Fruit fly (Drosophila melanogaster) S2 (cell line): Measurements from ENCODE around the gene Schip1.
A peak's percentile ranks its signal among the peaks of the same experiment; 100 is the strongest.

ENCODE experiments used
- CG8478 ChIP-seq: fragments of >200 bp; optimal IDR thresholded peaks from 2 replicates; lab custom pipeline; 2018
- CTCF ChIP-seq, 2 experiments: fragments of >200 bp; optimal IDR thresholded peaks; 2 replicates each; lab custom pipeline; 2018

Gene Schip1

DNA sequence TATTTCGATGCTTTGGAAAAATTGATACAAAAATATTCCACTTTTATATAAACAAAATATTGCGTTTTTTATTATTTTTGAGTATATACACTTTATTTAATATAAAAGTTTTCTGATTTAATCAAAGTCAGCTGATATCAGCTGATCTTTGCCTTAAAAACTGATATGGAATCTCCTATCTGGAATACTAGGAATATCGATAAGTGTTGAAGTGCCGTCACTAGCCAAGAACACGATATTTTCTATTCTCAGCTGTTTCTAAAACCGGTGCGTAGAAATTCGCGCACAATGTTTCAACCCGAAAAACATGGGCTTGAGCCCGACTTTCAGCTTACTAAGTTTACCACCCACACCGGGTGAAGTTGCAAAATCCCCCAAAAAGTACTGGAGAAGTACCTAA is 11.6 kb upstream of the Schip1 start, which contains the start of gene Sps2:
Sps2 (plus strand) TSS at position 124 of the 400 bp plus-strand sequence.
- TF ChIP-seq CTCF (optimal IDR thresholded peaks at IDR 0.05; lab: Kevin White, UChicago) (no peak), CG8478 (lab: Kevin White, UChicago) (no peak)

- no peak for TF ChIP-seq CTCF (optimal IDR thresholded peaks at IDR 0.05; lab: Kevin White, UChicago)
- no peak for TF ChIP-seq CG8478 (lab: Kevin White, UChicago)
Observed at dm6 chr2L:10341405-10341804, 10.5 kb upstream of the Schip1 start, which contains the start of gene CG31715. CG31715 (plus strand) TSS chr2L:10341616.

dm6 chr2L:10339841-10340240 is 8.9 kb upstream of the Schip1 start:
- TF ChIP-seq CG8478 (lab: Kevin White, UChicago) = no peak
- TF ChIP-seq CTCF (optimal IDR thresholded peaks at IDR 0.05; lab: Kevin White, UChicago) = no peak

DNA sequence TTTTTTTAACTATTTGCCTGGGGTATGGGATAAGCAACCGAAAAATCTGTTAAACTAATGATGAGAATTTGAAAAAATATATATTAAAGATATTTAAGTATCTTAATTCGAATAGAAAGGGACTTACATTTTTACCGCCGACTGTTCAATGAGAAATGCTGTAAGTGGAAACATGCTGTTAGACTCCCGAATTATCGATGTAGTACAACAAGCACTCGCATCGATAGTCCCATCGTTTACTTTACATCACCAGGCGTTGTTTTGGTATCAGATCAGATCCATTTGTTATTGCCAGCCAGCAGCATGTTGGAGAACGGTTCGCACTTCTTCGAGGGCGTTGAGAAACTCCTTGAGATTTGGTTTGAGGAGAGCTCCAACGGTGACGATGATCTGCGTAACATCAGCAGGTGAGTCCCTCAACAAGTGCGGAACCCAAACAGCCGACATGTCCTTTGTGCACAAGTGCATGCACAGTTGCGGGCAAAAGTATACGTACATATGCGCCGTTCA is 8.4 kb upstream of the Schip1 start, which contains the start of gene SamDC:
SamDC (plus strand) TSS at position 246 of the 510 bp plus-strand sequence.
- TF ChIP-seq CG8478 (lab: Kevin White, UChicago) (no peak), CTCF (optimal IDR thresholded peaks at IDR 0.05; lab: Kevin White, UChicago) (peak in 1 of 2 experiments; percentile 15)

DNA sequence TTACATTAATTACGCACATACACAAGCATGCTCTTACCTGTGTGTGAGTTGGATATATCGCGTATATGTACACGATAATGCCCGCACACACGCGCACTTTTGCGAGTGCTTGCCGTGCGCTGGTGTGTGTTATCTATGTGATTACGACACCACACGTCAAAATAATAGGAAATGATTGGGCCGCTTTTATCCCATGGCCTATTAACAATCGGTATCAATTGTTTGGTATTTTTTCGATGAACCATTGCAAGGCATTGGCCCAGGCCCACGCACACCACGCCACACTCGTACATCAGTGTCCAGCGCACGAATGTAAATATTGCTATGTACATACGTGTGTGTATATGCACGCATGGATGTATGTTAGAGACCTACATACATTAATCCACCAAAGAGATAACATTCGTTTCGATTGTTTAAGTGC is 4.0 kb upstream of the Schip1 start:
- TF ChIP-seq CG8478 (lab: Kevin White, UChicago) (no peak), CTCF (optimal IDR thresholded peaks at IDR 0.05; lab: Kevin White, UChicago) (no peak)

dm6 chr2L:10334213-10334612 is 3.3 kb upstream of the Schip1 start:
- TF ChIP-seq CTCF (optimal IDR thresholded peaks at IDR 0.05; lab: Kevin White, UChicago) = no peak
- TF ChIP-seq CG8478 (lab: Kevin White, UChicago) = no peak

- TF ChIP-seq CTCF (optimal IDR thresholded peaks at IDR 0.05; lab: Kevin White, UChicago) (peak in 1 of 2 experiments; percentile 1), CG8478 (lab: Kevin White, UChicago) (no peak)
Observed at dm6 chr2L:10333091-10333991, 2.4 kb upstream of the Schip1 start, which contains the start of gene GATAd. GATAd (plus strand) TSS chr2L:10333734.

- no peak for TF ChIP-seq CTCF (optimal IDR thresholded peaks at IDR 0.05; lab: Kevin White, UChicago)
- no peak for TF ChIP-seq CG8478 (lab: Kevin White, UChicago)
Observed at dm6 chr2L:10327790-10328189, 3.1 kb downstream of the Schip1 start, which contains the start of gene RnrL. RnrL (minus strand) TSS chr2L:10327943.

DNA sequence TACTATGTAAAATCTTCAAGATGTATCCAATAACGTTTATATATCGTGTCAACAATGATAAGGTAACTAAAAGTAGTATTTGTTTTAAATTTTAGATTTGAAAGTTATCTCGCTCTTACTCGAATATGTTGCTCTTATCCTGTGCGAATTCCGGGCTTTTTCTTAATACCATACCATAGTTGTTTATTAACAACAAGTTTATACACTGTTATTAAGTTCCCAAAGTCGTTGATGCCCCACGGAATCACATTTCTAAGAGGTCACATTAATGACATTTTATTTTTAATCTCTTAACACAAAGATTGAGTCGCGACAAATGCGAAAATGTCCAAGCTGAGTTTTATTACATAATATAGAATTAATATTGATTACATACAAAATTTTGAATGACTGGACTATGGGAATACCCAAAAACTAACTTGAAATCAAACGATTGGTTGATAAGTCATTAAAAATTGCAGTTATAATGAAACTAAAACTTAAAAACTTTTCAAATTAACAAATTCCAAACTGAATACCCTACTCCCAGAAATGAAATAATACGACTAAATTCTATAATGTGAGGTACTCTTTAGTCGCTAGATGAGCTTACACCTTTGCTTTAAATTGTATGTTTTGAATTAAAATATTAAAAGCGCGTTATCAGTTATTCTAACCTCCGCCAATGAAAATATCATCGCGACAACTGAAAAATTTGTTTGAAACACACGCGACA is 8.0 kb downstream of the Schip1 start, which contains the start of gene CG5381:
CG5381 (minus strand) TSS at position 330 of the 715 bp plus-strand sequence.
- no peak for TF ChIP-seq CTCF (optimal IDR thresholded peaks at IDR 0.05; lab: Kevin White, UChicago)
- TF ChIP-seq CG8478 (lab: Kevin White, UChicago) = no peak

- TF ChIP-seq CG8478 (lab: Kevin White, UChicago) (no peak), CTCF (optimal IDR thresholded peaks at IDR 0.05; lab: Kevin White, UChicago) (no peak)
Observed at dm6 chr2L:10322176-10322575, 8.7 kb downstream of the Schip1 start, which contains the start of gene CG4995. CG4995 (plus strand) TSS chr2L:10322476.

dm6 chr2L:10321612-10322011 is 9.3 kb downstream of the Schip1 start:
- TF ChIP-seq CTCF (optimal IDR thresholded peaks at IDR 0.05; lab: Kevin White, UChicago) (no peak), CG8478 (lab: Kevin White, UChicago) (no peak)

DNA sequence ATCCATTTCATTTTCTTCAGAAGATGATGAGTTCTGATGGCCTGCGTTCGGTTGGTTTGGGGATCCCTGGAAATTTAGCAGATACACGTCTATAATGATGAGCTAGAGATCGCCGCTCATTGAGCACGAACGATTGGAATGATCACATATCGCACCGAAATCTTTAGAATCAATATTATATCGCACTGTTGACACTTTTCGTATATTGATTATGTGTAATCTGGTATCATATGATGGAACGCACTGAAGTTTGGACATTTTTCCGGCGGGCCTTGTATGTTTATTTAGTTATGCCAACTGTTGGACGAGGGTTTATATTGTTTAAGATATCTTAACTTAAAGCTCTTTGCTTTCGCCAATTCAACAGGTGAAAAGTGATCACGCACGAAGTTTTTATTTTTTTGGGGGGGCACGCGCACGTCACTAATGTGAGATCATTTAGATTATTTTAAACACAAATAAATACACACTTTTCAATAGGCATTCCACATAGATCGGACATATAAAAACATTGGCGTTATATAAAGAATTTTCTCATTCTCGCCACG is 9.8 kb downstream of the Schip1 start:
- TF ChIP-seq CTCF (optimal IDR thresholded peaks at IDR 0.05; lab: Kevin White, UChicago) (no peak), CG8478 (lab: Kevin White, UChicago) (no peak)

dm6 chr2L:10320174-10320775 is 10.6 kb downstream of the Schip1 start:
- TF ChIP-seq CTCF (optimal IDR thresholded peaks at IDR 0.05; lab: Kevin White, UChicago) = no peak
- TF ChIP-seq CG8478 (lab: Kevin White, UChicago) = no peak

- TF ChIP-seq CG8478 (lab: Kevin White, UChicago) (no peak), CTCF (optimal IDR thresholded peaks at IDR 0.05; lab: Kevin White, UChicago) (no peak)
Observed at dm6 chr2L:10315888-10316287, 15.0 kb downstream of the Schip1 start.
